Worm (Caenorhabditis elegans) whole organism, L2 larva: ENCODE data around the gene E02H9.3.

Experiments used
- ceh-82 ChIP-seq: fragments of 150-350 bp; optimal IDR thresholded peaks from 2 replicates; lab custom pipeline; 2014; ENCODE audit warnings: missing biosample characterization, missing genetic modification characterization
- unc-62 ChIP-seq: fragments of 150-350 bp; optimal IDR thresholded peaks from 2 replicates; lab custom pipeline; 2014; ENCODE audit warnings: missing biosample characterization, missing genetic modification reagents, missing genetic modification characterization

DNA sequence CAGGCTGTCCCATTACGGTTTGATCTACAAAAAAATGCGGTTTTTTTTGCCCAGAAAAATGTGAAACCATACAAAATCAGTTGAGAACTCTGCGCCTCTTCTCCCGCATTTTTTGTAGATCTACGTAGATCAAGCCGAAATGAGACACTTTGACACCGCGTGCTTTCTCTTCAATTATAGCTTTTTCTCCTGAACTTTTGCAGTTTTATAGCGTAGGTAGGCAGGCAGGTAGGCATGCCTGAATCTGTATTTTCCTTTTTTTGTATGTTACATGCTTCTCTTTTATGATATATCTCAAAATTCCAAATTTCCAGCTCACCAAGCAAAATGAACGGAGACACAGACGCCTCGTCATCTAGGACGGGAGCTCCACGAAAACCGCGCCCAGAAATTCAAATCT, 14.7 kb downstream of the E02H9.3 start, which contains the start of gene smg-6:
- TF ChIP-seq ceh-82 (tag; lab: Kevin White, UChicago) (no peak), unc-62 (GFP tag; lab: Kevin White, UChicago) (no peak)
